Worm (Caenorhabditis elegans): ENCODE results near the gene clec-65.

DNA sequence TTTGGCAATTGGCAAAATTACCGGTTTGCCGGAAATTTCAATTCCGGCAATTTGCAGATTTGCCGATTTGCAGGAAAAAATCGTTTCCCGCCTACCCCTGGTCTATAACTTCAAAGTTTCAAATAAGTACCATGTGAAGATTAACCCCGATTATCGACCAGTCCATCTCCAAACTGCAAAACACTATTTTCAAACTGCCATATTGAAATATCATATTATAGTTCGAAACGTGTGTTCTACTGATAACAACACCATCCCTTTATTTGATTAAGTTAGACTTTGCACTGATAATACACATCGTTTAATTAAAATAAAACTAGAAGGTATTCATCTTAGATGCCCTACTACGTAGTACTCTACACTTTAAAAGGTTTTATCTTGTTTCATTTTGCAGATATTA lies 29.0 kb downstream of the clec-65 start:
- TF ChIP-seq unc-62 (GFP tag; optimal IDR thresholded peaks at IDR 0.05), result no peak
- TF ChIP-seq bed-3 (GFP tag; optimal IDR thresholded peaks at IDR 0.05), result no peak
- no peak for TF ChIP-seq ztf-11 (tag; optimal IDR thresholded peaks at IDR 0.05)
- no peak for TF ChIP-seq lin-13 (tag; optimal IDR thresholded peaks at IDR 0.05)
- no peak for TF ChIP-seq cnd-1 (tag; optimal IDR thresholded peaks at IDR 0.05)

Data from whole organism, mixed stage, embryonic.